Fruit fly (Drosophila melanogaster) whole organism, embryonic: Measurements from ENCODE around the gene dbe.
A peak's percentile ranks its signal among the peaks of the same experiment; 100 is the strongest.

ENCODE experiments used
- Ada2b ChIP-seq: fragments of 200-800 bp; sonication (Bioruptor generic); IDR thresholded peaks from 2 replicates; pipeline ENCODE4 v1.3.6; 2022; ENCODE audit warnings: missing biosample characterization, missing genetic modification characterization
- Atf3 ChIP-seq: fragments of 200-800 bp; sonication (Bioruptor generic); optimal IDR thresholded peaks from 3 replicates; lab custom pipeline; 2016; ENCODE audit warnings: missing biosample characterization, missing genetic modification characterization
- B-H2 ChIP-seq: fragments of 200-800 bp; sonication (Bioruptor generic); optimal IDR thresholded peaks from 2 replicates; lab custom pipeline; 2018; ENCODE audit warnings: missing biosample characterization, mild to moderate bottlenecking, missing genetic modification characterization
- Blimp-1 ChIP-seq: fragments of 200-800 bp; sonication (Bioruptor generic); optimal IDR thresholded peaks from 3 replicates; lab custom pipeline; 2018; ENCODE audit warnings: missing biosample characterization, missing genetic modification characterization, mild to moderate bottlenecking, moderate library complexity, missing genetic modification reagents
- CG10274 ChIP-seq: fragments of 200-800 bp; sonication (Bioruptor generic); optimal IDR thresholded peaks from 3 replicates; lab custom pipeline; 2017; ENCODE audit warnings: missing biosample characterization, mild to moderate bottlenecking, missing genetic modification characterization
- CG10959 ChIP-seq: fragments of 200-800 bp; sonication (Bioruptor generic); IDR thresholded peaks from 2 replicates; pipeline ENCODE4 v1.3.6; 2022; ENCODE audit warnings: missing biosample characterization, missing genetic modification characterization
- CG11398 ChIP-seq: fragments of 200-800 bp; sonication (Bioruptor generic); optimal IDR thresholded peaks from 2 replicates; lab custom pipeline; 2016; ENCODE audit warnings: missing biosample characterization, missing genetic modification characterization
- CG11456 ChIP-seq: fragments of 200-800 bp; sonication (Bioruptor generic); IDR thresholded peaks from 3 replicates; pipeline ENCODE4 v1.3.6; 2022; ENCODE audit warnings: missing biosample characterization, missing genetic modification characterization
- CG12219 ChIP-seq: fragments of 200-800 bp; sonication (Bioruptor generic); optimal IDR thresholded peaks from 3 replicates; lab custom pipeline; 2018; ENCODE audit warnings: missing biosample characterization, mild to moderate bottlenecking, missing genetic modification characterization
- CG12236 ChIP-seq: fragments of 200-800 bp; sonication (Bioruptor generic); optimal IDR thresholded peaks from 2 replicates; lab custom pipeline; 2016; ENCODE audit warnings: missing biosample characterization, missing genetic modification characterization
- CG12744 ChIP-seq: fragments of 200-800 bp; sonication (Bioruptor generic); optimal IDR thresholded peaks from 2 replicates; lab custom pipeline; 2016; ENCODE audit warnings: missing biosample characterization, missing genetic modification characterization
- CG15696 ChIP-seq: fragments of 200-800 bp; sonication (Bioruptor generic); optimal IDR thresholded peaks from 2 replicates; lab custom pipeline; 2019; ENCODE audit warnings: missing biosample characterization, mild to moderate bottlenecking, missing genetic modification characterization, moderate library complexity
- CG16815 ChIP-seq: fragments of 200-800 bp; sonication (Bioruptor generic); optimal IDR thresholded peaks from 3 replicates; lab custom pipeline; 2017; ENCODE audit warnings: missing biosample characterization, mild to moderate bottlenecking, missing genetic modification characterization
- CG17385 ChIP-seq: fragments of 200-800 bp; sonication (Bioruptor generic); optimal IDR thresholded peaks from 3 replicates; lab custom pipeline; 2018; ENCODE audit warnings: missing biosample characterization, mild to moderate bottlenecking, missing genetic modification characterization
- CG32532 ChIP-seq: fragments of 200-800 bp; sonication (Bioruptor generic); IDR thresholded peaks from 2 replicates; pipeline ENCODE4 v1.3.6; 2022; ENCODE audit warnings: missing biosample characterization, missing genetic modification characterization
- CG32767 ChIP-seq: fragments of 200-800 bp; sonication (Bioruptor generic); IDR thresholded peaks from 2 replicates; pipeline ENCODE4 v1.3.6; 2022; ENCODE audit warnings: missing biosample characterization, missing genetic modification characterization
- CG6854 ChIP-seq: fragments of 200-800 bp; sonication (Bioruptor generic); optimal IDR thresholded peaks from 3 replicates; lab custom pipeline; 2017; ENCODE audit warnings: missing biosample characterization, mild to moderate bottlenecking, missing genetic modification characterization
- CG7357 ChIP-seq: fragments of 200-800 bp; sonication (Bioruptor generic); IDR thresholded peaks from 3 replicates; pipeline ENCODE4 v1.3.6; 2022; ENCODE audit warnings: missing biosample characterization, missing genetic modification characterization
- CG8478 ChIP-seq: fragments of >200 bp; optimal IDR thresholded peaks from 2 replicates; lab custom pipeline; 2018
- CG9876 ChIP-seq: fragments of 200-800 bp; sonication (Bioruptor generic); optimal IDR thresholded peaks from 2 replicates; lab custom pipeline; 2016; ENCODE audit warnings: missing biosample characterization, missing genetic modification characterization
- Dref ChIP-seq: fragments of 200-800 bp; sonication (Bioruptor generic); IDR thresholded peaks from 2 replicates; pipeline ENCODE4 v1.3.6; 2022; ENCODE audit warnings: missing biosample characterization, missing genetic modification characterization
- ERR ChIP-seq: fragments of 200-800 bp; sonication (Bioruptor generic); optimal IDR thresholded peaks from 2 replicates; lab custom pipeline; 2016; ENCODE audit warnings: missing biosample characterization, missing genetic modification characterization
- Fer2 ChIP-seq: fragments of 200-800 bp; sonication (Bioruptor generic); optimal IDR thresholded peaks from 2 replicates; lab custom pipeline; 2018; ENCODE audit warnings: missing biosample characterization, mild to moderate bottlenecking, missing genetic modification characterization, moderate library complexity
- Hr3 ChIP-seq: fragments of 200-800 bp; sonication (Bioruptor generic); optimal IDR thresholded peaks from 3 replicates; lab custom pipeline; 2016; ENCODE audit warnings: missing biosample characterization, missing genetic modification characterization
- Mes4 ChIP-seq: fragments of 200-800 bp; sonication (Bioruptor generic); optimal IDR thresholded peaks from 2 replicates; lab custom pipeline; 2016; ENCODE audit warnings: missing biosample characterization, missing genetic modification characterization
- Myb ChIP-seq: fragments of 200-800 bp; sonication (Bioruptor generic); optimal IDR thresholded peaks from 2 replicates; lab custom pipeline; 2016; ENCODE audit warnings: missing biosample characterization, missing genetic modification characterization
- Nf-YA ChIP-seq: fragments of 200-800 bp; sonication (Bioruptor generic); IDR thresholded peaks from 2 replicates; pipeline ENCODE4 v1.3.6; 2022; ENCODE audit warnings: missing biosample characterization, missing genetic modification characterization
- PHDP ChIP-seq: fragments of 200-800 bp; sonication (Bioruptor generic); optimal IDR thresholded peaks from 3 replicates; lab custom pipeline; 2018; ENCODE audit warnings: missing biosample characterization, mild to moderate bottlenecking, missing genetic modification characterization, moderate library complexity
- Six4 ChIP-seq: fragments of 200-800 bp; sonication (Bioruptor generic); optimal IDR thresholded peaks from 2 replicates; lab custom pipeline; 2016; ENCODE audit warnings: missing biosample characterization, missing genetic modification characterization
- Taf1 ChIP-seq: fragments of 200-800 bp; sonication (Bioruptor generic); IDR thresholded peaks from 2 replicates; pipeline ENCODE4 v1.3.6; 2022; ENCODE audit warnings: missing biosample characterization, missing genetic modification characterization
- Vsx1 ChIP-seq: fragments of 200-800 bp; sonication (Bioruptor generic); optimal IDR thresholded peaks from 2 replicates; lab custom pipeline; 2017; ENCODE audit warnings: missing biosample characterization, mild to moderate bottlenecking, missing genetic modification characterization, missing genetic modification reagents
- ac ChIP-seq: fragments of 200-800 bp; sonication (Bioruptor generic); optimal IDR thresholded peaks from 3 replicates; lab custom pipeline; 2017; ENCODE audit warnings: missing biosample characterization, mild to moderate bottlenecking, missing genetic modification characterization
- ash1 ChIP-seq: fragments of 200-800 bp; sonication (Bioruptor generic); optimal IDR thresholded peaks from 2 replicates; lab custom pipeline; 2018; ENCODE audit warnings: missing biosample characterization, mild to moderate bottlenecking, missing genetic modification characterization
- az2 ChIP-seq: fragments of 200-800 bp; sonication (Bioruptor generic); optimal IDR thresholded peaks from 3 replicates; lab custom pipeline; 2016; ENCODE audit warnings: missing biosample characterization, missing genetic modification characterization
- bcd ChIP-seq: fragments of 200-800 bp; sonication (Bioruptor generic); optimal IDR thresholded peaks from 2 replicates; lab custom pipeline; 2017; ENCODE audit warnings: missing biosample characterization, mild to moderate bottlenecking, missing genetic modification characterization
- dimm ChIP-seq: fragments of 200-800 bp; sonication (Bioruptor generic); IDR thresholded peaks from 2 replicates; pipeline ENCODE4 v1.3.6; 2022; ENCODE audit warnings: missing biosample characterization, missing genetic modification characterization
- dmrt11E ChIP-seq: fragments of 200-800 bp; sonication (Bioruptor generic); optimal IDR thresholded peaks from 3 replicates; lab custom pipeline; 2018; ENCODE audit warnings: missing biosample characterization, mild to moderate bottlenecking, missing genetic modification characterization, moderate library complexity
- gsb-n ChIP-seq: fragments of 200-800 bp; sonication (Bioruptor generic); optimal IDR thresholded peaks from 3 replicates; lab custom pipeline; 2018; ENCODE audit warnings: missing biosample characterization, mild to moderate bottlenecking, missing genetic modification characterization
- kni ChIP-seq: fragments of 200-800 bp; sonication (Bioruptor generic); optimal IDR thresholded peaks from 3 replicates; lab custom pipeline; 2017; ENCODE audit warnings: mild to moderate bottlenecking, missing biosample characterization, missing genetic modification reagents, missing genetic modification characterization
- lola ChIP-seq, 3 experiments: fragments of >200 bp in 2 of 3; fragments of 200-800 bp in 1 of 3; sonication (Bioruptor generic) in 1 of 3; optimal IDR thresholded peaks; 2 replicates each; lab custom pipeline; 2017 to 2019; ENCODE audit warnings: missing biosample characterization in 3 of 3, missing genetic modification characterization in 3 of 3, mild to moderate bottlenecking in 1 of 3, moderate library complexity in 1 of 3
- lov ChIP-seq, 2 experiments: fragments of 200-800 bp in 1 of 2; fragments of >200 bp in 1 of 2; sonication (Bioruptor generic) in 1 of 2; IDR thresholded peaks in 1 of 2; optimal IDR thresholded peaks in 1 of 2; 2 replicates in 1 of 2; 3 replicates in 1 of 2; pipeline versions ENCODE4 v1.3.6 to Lab custom; 2017 to 2022; ENCODE audit warnings: missing biosample characterization in 1 of 2, missing genetic modification characterization in 1 of 2
- nmo ChIP-seq: fragments of 200-800 bp; sonication (Bioruptor generic); optimal IDR thresholded peaks from 2 replicates; lab custom pipeline; 2018; ENCODE audit warnings: missing biosample characterization, mild to moderate bottlenecking, missing genetic modification characterization, moderate library complexity
- org-1 ChIP-seq: fragments of 200-800 bp; sonication (Bioruptor generic); optimal IDR thresholded peaks from 2 replicates; lab custom pipeline; 2017; ENCODE audit warnings: missing biosample characterization, missing genetic modification characterization
- prd ChIP-seq, 3 experiments: fragments of >200 bp in 2 of 3; fragments of 200-800 bp in 1 of 3; sonication (Bioruptor generic) in 1 of 3; optimal IDR thresholded peaks in 2 of 3; IDR thresholded peaks in 1 of 3; 2 replicates in 2 of 3; 3 replicates in 1 of 3; pipeline versions ENCODE4 v1.3.6 to Lab custom; 2017 to 2022; ENCODE audit warnings: missing biosample characterization in 1 of 3, missing genetic modification characterization in 1 of 3
- schlank ChIP-seq: fragments of 200-800 bp; sonication (Bioruptor generic); optimal IDR thresholded peaks from 2 replicates; lab custom pipeline; 2018; ENCODE audit warnings: missing biosample characterization, mild to moderate bottlenecking, missing genetic modification characterization
- sim ChIP-seq: fragments of 200-800 bp; sonication (Bioruptor generic); IDR thresholded peaks from 2 replicates; pipeline ENCODE4 v1.3.6; 2022; ENCODE audit warnings: missing biosample characterization, missing genetic modification characterization
- sr ChIP-seq: fragments of 200-800 bp; sonication (Bioruptor generic); IDR thresholded peaks from 3 replicates; pipeline ENCODE4 v1.3.6; 2022; ENCODE audit warnings: missing biosample characterization, missing genetic modification characterization
- sug ChIP-seq: fragments of 200-800 bp; optimal IDR thresholded peaks from 2 replicates; lab custom pipeline; 2019; ENCODE audit warnings: missing biosample characterization, mild to moderate bottlenecking, missing genetic modification characterization, moderate library complexity
- trem ChIP-seq: fragments of 200-800 bp; optimal IDR thresholded peaks from 3 replicates; lab custom pipeline; 2019; ENCODE audit warnings: missing biosample characterization, mild to moderate bottlenecking, missing genetic modification characterization, moderate library complexity

The dbe gene

dm6 chr2L:819315-820032 is 50.2 kb downstream of the dbe start, which contains the start of the genes PGAP2 and Clp (continued):
- TF ChIP-seq Dref (GFP tag; lab: Robert Waterston, UW), result peak; percentile 74
- TF ChIP-seq sim (GFP tag; lab: Robert Waterston, UW), result no peak
- peak; percentile 87 for TF ChIP-seq nmo (GFP tag; lab: Kevin White, UChicago)
- peak; percentile 79 for TF ChIP-seq CG32532 (GFP tag; lab: Robert Waterston, UW)
- no peak for TF ChIP-seq CG9876 (GFP tag; lab: Kevin White, UChicago)
- TF ChIP-seq Myb (GFP tag; lab: Kevin White, UChicago), result no peak
- peak; percentile 64 for TF ChIP-seq az2 (GFP tag; lab: Kevin White, UChicago)
- peak; percentile 36; the same call in 1 of the 2 replicates for TF ChIP-seq Nf-YA (GFP tag; lab: Robert Waterston, UW)
- TF ChIP-seq gsb-n (tag; lab: Kevin White, UChicago), result no peak
- TF ChIP-seq CG11456 (GFP tag; lab: Robert Waterston, UW), result peak; percentile 73; the same call in 2 of the 3 replicates
- peak; percentile 78 for TF ChIP-seq dmrt11E (tag; lab: Kevin White, UChicago)
- peak; percentile 59; the same call in 1 of the 3 replicates for TF ChIP-seq CG7357
- no peak for TF ChIP-seq CG12236 (GFP tag; lab: Kevin White, UChicago)
- TF ChIP-seq CG12744 (GFP tag; lab: Kevin White, UChicago), result peak; percentile 21
- TF ChIP-seq ash1 (GFP tag; lab: Kevin White, UChicago), result no peak
- TF ChIP-seq CG32767 (GFP tag; lab: Robert Waterston, UW), result peak; percentile 71; the same call in 1 of the 2 replicates
- TF ChIP-seq Taf1 (GFP tag; lab: Robert Waterston, UW), result peak; percentile 24; the same call in 1 of the 2 replicates
- TF ChIP-seq Ada2b, result peak; percentile 61; the same call in 1 of the 2 replicates
- peak; percentile 64 for TF ChIP-seq CG17385
- TF ChIP-seq CG8478, result no peak
- TF ChIP-seq lola (GFP tag; optimal IDR thresholded peaks at IDR 0.05; lab: Kevin White, UChicago), result peak in 1 of 3 experiments; percentile 80
- no peak for TF ChIP-seq CG12219
- TF ChIP-seq Fer2 (tag; lab: Kevin White, UChicago), result peak; percentile 26
- TF ChIP-seq B-H2, result peak; percentile 23
- TF ChIP-seq sug (tag; lab: Kevin White, UChicago), result peak; percentile 76
- no peak for TF ChIP-seq CG11398 (GFP tag; lab: Kevin White, UChicago)
- TF ChIP-seq CG6854 (GFP tag; lab: Kevin White, UChicago), result no peak
- no peak for TF ChIP-seq ERR (GFP tag; lab: Kevin White, UChicago)
- TF ChIP-seq CG15696 (tag; lab: Kevin White, UChicago), result peak; percentile 71
- TF ChIP-seq lov (optimal IDR thresholded peaks at IDR 0.05; lab: Kevin White, UChicago), result no peak
- TF ChIP-seq lov (GFP tag; IDR thresholded peaks at IDR 0.05; lab: Robert Waterston, UW), result no peak
- TF ChIP-seq sr (GFP tag; lab: Robert Waterston, UW), result no peak
- no peak for TF ChIP-seq prd (optimal IDR thresholded peaks at IDR 0.05; lab: Kevin White, UChicago)
- peak; percentile 85 for TF ChIP-seq prd (GFP tag; IDR thresholded peaks at IDR 0.05; lab: Robert Waterston, UW)
- TF ChIP-seq trem (tag; lab: Kevin White, UChicago), result peak; percentile 71
- TF ChIP-seq kni (GFP tag; lab: Kevin White, UChicago), result no peak
- TF ChIP-seq org-1, result peak; percentile 16
- TF ChIP-seq Blimp-1, result peak; percentile 65
- no peak for TF ChIP-seq CG10274 (GFP tag; lab: Kevin White, UChicago)
- TF ChIP-seq bcd (GFP tag; lab: Kevin White, UChicago), result peak; percentile 73
- TF ChIP-seq Atf3 (GFP tag; lab: Kevin White, UChicago), result no peak
- no peak for TF ChIP-seq Vsx1 (GFP tag; lab: Kevin White, UChicago)
- TF ChIP-seq CG10959, result peak; percentile 40; the same call in 1 of the 2 replicates
- TF ChIP-seq schlank (tag; lab: Kevin White, UChicago), result peak; percentile 30
- no peak for TF ChIP-seq ac (GFP tag; lab: Kevin White, UChicago)
- peak; percentile 47 for TF ChIP-seq Six4
- TF ChIP-seq Hr3, result peak; percentile 76
- peak; percentile 59 for TF ChIP-seq CG16815 (GFP tag; lab: Kevin White, UChicago)
- peak; percentile 44; the same call in 1 of the 2 replicates for TF ChIP-seq dimm (GFP tag; lab: Robert Waterston, UW)
- peak; percentile 67 for TF ChIP-seq PHDP (tag; lab: Kevin White, UChicago)
- no peak for TF ChIP-seq Mes4
